Worm (Caenorhabditis elegans): ENCODE results near the gene F59F4.3.

The F59F4.3 gene

ce11 chrX:15796633-15797032, 50.8 kb downstream of the F59F4.3 start:
- no peak for TF ChIP-seq ceh-82 (tag; optimal IDR thresholded peaks at IDR 0.05)
- peak; percentile 22 for TF ChIP-seq nhr-90 (tag; optimal IDR thresholded peaks at IDR 0.05; ENCODE audit: poor library complexity)
- peak; percentile 18; the same call in 1 of the 2 replicates for TF ChIP-seq grh-1 (GFP tag; IDR thresholded peaks at IDR 0.05)

- TF ChIP-seq nhr-28 (tag; optimal IDR thresholded peaks at IDR 0.05): no peak
These were observed 52.4 kb downstream of the F59F4.3 start, which contains the start of gene Y7A5A.10 for ce11 chrX:15794977-15795376. Gene Y7A5A.10, minus strand, starts transcription at chrX:15795077.
